Fruit fly (Drosophila melanogaster): ENCODE results near the gene Pglym87.

The Pglym87 gene

dm6 chr3R:12221366-12221916 is 11.1 kb downstream of the Pglym87 start, which contains the start of gene CG4860 (continued):
- peak; percentile 78 for TF ChIP-seq klu (GFP tag; IDR thresholded peaks at IDR 0.05)
- peak; percentile 87 for TF ChIP-seq Fer2 (tag; optimal IDR thresholded peaks at IDR 0.05)
- TF ChIP-seq CkIIα-i1 (GFP tag; IDR thresholded peaks at IDR 0.05) = no peak
- peak; percentile 75 for TF ChIP-seq CG12769 (tag; optimal IDR thresholded peaks at IDR 0.05)
- peak; percentile 71 for TF ChIP-seq scrt (GFP tag; optimal IDR thresholded peaks at IDR 0.05)
- TF ChIP-seq prd (optimal IDR thresholded peaks at IDR 0.05) = no peak
- TF ChIP-seq prd (GFP tag; IDR thresholded peaks at IDR 0.05) = peak; percentile 86
- TF ChIP-seq exex (tag; optimal IDR thresholded peaks at IDR 0.05) = peak; percentile 56
- TF ChIP-seq gce (GFP tag; IDR thresholded peaks at IDR 0.05) = peak; percentile 80
- TF ChIP-seq run (tag; optimal IDR thresholded peaks at IDR 0.05) = peak; percentile 72
- peak; percentile 85 for TF ChIP-seq tx (GFP tag; optimal IDR thresholded peaks at IDR 0.05)
- TF ChIP-seq CG1647 (GFP tag; optimal IDR thresholded peaks at IDR 0.05) = peak; percentile 78
- peak; percentile 84 for TF ChIP-seq CG16863 (GFP tag; optimal IDR thresholded peaks at IDR 0.05)
- peak; percentile 82 for TF ChIP-seq ATbp (GFP tag; optimal IDR thresholded peaks at IDR 0.05)
- no peak for TF ChIP-seq Sry-β (GFP tag; optimal IDR thresholded peaks at IDR 0.05)
- TF ChIP-seq btn (GFP tag; optimal IDR thresholded peaks at IDR 0.05) = peak; percentile 61
- peak in 1 of 2 experiments; percentile 61 for TF ChIP-seq crp (GFP tag; optimal IDR thresholded peaks at IDR 0.05)
- TF ChIP-seq croc (GFP tag; conservative IDR thresholded peaks at IDR 0.05) = peak; percentile 23; the same call in 1 of the 3 replicates
- TF ChIP-seq CG17829 (tag; optimal IDR thresholded peaks at IDR 0.05) = peak; percentile 85
- TF ChIP-seq Nf-YA (GFP tag; IDR thresholded peaks at IDR 0.05) = peak; percentile 68
- TF ChIP-seq Myb (GFP tag; optimal IDR thresholded peaks at IDR 0.05) = peak; percentile 60
- TF ChIP-seq Dp (GFP tag; optimal IDR thresholded peaks at IDR 0.05) = no peak
- TF ChIP-seq CG14965 (GFP tag; optimal IDR thresholded peaks at IDR 0.05; ENCODE audit: borderline replicate concordance) = no peak
- TF ChIP-seq slp2 (GFP tag; optimal IDR thresholded peaks at IDR 0.05) = peak; percentile 78
- no peak for TF ChIP-seq Opbp (GFP tag; IDR thresholded peaks at IDR 0.05; ENCODE audit: partially characterized antibody)
- TF ChIP-seq kni (GFP tag; optimal IDR thresholded peaks at IDR 0.05) = no peak
- TF ChIP-seq CG18619 (GFP tag; optimal IDR thresholded peaks at IDR 0.05) = peak; percentile 85
- peak; percentile 87 for TF ChIP-seq ken (GFP tag; IDR thresholded peaks at IDR 0.05)
- TF ChIP-seq Nf-YC (tag; optimal IDR thresholded peaks at IDR 0.05) = peak; percentile 78
- TF ChIP-seq Lpt (GFP tag; optimal IDR thresholded peaks at IDR 0.05) = no peak
- TF ChIP-seq sna (GFP tag; IDR thresholded peaks at IDR 0.05; ENCODE audit: partially characterized antibody) = no peak
- TF ChIP-seq CG3163 (GFP tag; optimal IDR thresholded peaks at IDR 0.05) = peak; percentile 45
- peak; percentile 81 for TF ChIP-seq Six4 (GFP tag; optimal IDR thresholded peaks at IDR 0.05)
- peak; percentile 69 for TF ChIP-seq Adf1 (GFP tag; IDR thresholded peaks at IDR 0.05)
- peak; percentile 43 for TF ChIP-seq wek (GFP tag; optimal IDR thresholded peaks at IDR 0.05)
- TF ChIP-seq dimm (GFP tag; IDR thresholded peaks at IDR 0.05) = peak; percentile 7; the same call in 1 of the 2 replicates
- TF ChIP-seq CG12236 (GFP tag; optimal IDR thresholded peaks at IDR 0.05) = peak; percentile 65
- peak; percentile 65 for TF ChIP-seq disco-r (GFP tag; optimal IDR thresholded peaks at IDR 0.05)
- TF ChIP-seq CG34376 (GFP tag; optimal IDR thresholded peaks at IDR 0.05) = peak; percentile 55
- TF ChIP-seq NK7.1 (GFP tag; optimal IDR thresholded peaks at IDR 0.05) = peak; percentile 77
- TF ChIP-seq cato (GFP tag; optimal IDR thresholded peaks at IDR 0.05; ENCODE audit: borderline replicate concordance) = peak; percentile 58
- TF ChIP-seq CG32532 (GFP tag; IDR thresholded peaks at IDR 0.05) = peak; percentile 95
- TF ChIP-seq bcd (GFP tag; optimal IDR thresholded peaks at IDR 0.05) = peak; percentile 91
- peak; percentile 44 for TF ChIP-seq ERR (GFP tag; optimal IDR thresholded peaks at IDR 0.05)
- TF ChIP-seq B-H1 (GFP tag; IDR thresholded peaks at IDR 0.05) = peak; percentile 80
- no peak for TF ChIP-seq pita (GFP tag; optimal IDR thresholded peaks at IDR 0.05)
- TF ChIP-seq CG6813 (GFP tag; optimal IDR thresholded peaks at IDR 0.05) = peak; percentile 52
- TF ChIP-seq CrebB (tag; optimal IDR thresholded peaks at IDR 0.05) = peak; percentile 52
- no peak for TF ChIP-seq Elba2 (GFP tag; optimal IDR thresholded peaks at IDR 0.05)
- TF ChIP-seq CG1024 (GFP tag; IDR thresholded peaks at IDR 0.05) = peak; percentile 40; the same call in 1 of the 2 replicates
